Fruit fly (Drosophila melanogaster) whole organism, pupa: ENCODE data around the gene CG8516.

Source experiments
- CG10348 ChIP-seq: fragments of 200-800 bp; sonication (Bioruptor generic); IDR thresholded peaks from 2 replicates; pipeline ENCODE4 v1.3.6; 2022; ENCODE audit warnings: missing biosample characterization, missing genetic modification characterization
- CG12605 ChIP-seq: fragments of 200-800 bp; sonication (Bioruptor generic); IDR thresholded peaks from 2 replicates; pipeline ENCODE4 v1.3.6; 2022; ENCODE audit warnings: missing biosample characterization, missing genetic modification characterization
- CG13204 ChIP-seq: fragments of 200-800 bp; sonication (Bioruptor generic); optimal IDR thresholded peaks from 2 replicates; lab custom pipeline; 2018; ENCODE audit warnings: missing biosample characterization, mild to moderate bottlenecking, missing genetic modification characterization, moderate library complexity
- CG14655 ChIP-seq: fragments of 200-800 bp; sonication (Bioruptor generic); optimal IDR thresholded peaks from 3 replicates; lab custom pipeline; 2017; ENCODE audit warnings: mild to moderate bottlenecking, missing biosample characterization, missing genetic modification reagents, missing genetic modification characterization
- CG15710 ChIP-seq: fragments of 200-800 bp; sonication (Bioruptor generic); optimal IDR thresholded peaks from 2 replicates; lab custom pipeline; 2018; ENCODE audit warnings: missing biosample characterization, mild to moderate bottlenecking, missing genetic modification characterization, moderate library complexity
- CG17806 ChIP-seq: fragments of 200-800 bp; sonication (Bioruptor generic); optimal IDR thresholded peaks from 2 replicates; lab custom pipeline; 2018; ENCODE audit warnings: missing biosample characterization, mild to moderate bottlenecking, missing genetic modification characterization, moderate library complexity
- CG32121 ChIP-seq: fragments of 200-800 bp; sonication (Bioruptor generic); IDR thresholded peaks from 2 replicates; pipeline ENCODE4 v1.3.6; 2022; ENCODE audit warnings: missing biosample characterization, missing genetic modification characterization
- CG34367 ChIP-seq: fragments of 200-800 bp; sonication (Bioruptor generic); optimal IDR thresholded peaks from 2 replicates; lab custom pipeline; 2018; ENCODE audit warnings: missing biosample characterization, mild to moderate bottlenecking, missing genetic modification characterization
- CG4496 ChIP-seq: fragments of 200-800 bp; sonication (Bioruptor generic); IDR thresholded peaks from 3 replicates; pipeline ENCODE4 v1.3.6; 2022; ENCODE audit warnings: missing biosample characterization, missing genetic modification characterization
- CG8159 ChIP-seq: fragments of 200-800 bp; sonication (Bioruptor generic); optimal IDR thresholded peaks from 3 replicates; lab custom pipeline; 2018; ENCODE audit warnings: missing biosample characterization, mild to moderate bottlenecking, missing genetic modification characterization, moderate library complexity
- CG8301 ChIP-seq: fragments of 200-800 bp; sonication (Bioruptor generic); optimal IDR thresholded peaks from 2 replicates; lab custom pipeline; 2018; ENCODE audit warnings: missing biosample characterization, mild to moderate bottlenecking, missing genetic modification characterization
- CG9948 ChIP-seq: fragments of 200-800 bp; sonication (Bioruptor generic); optimal IDR thresholded peaks from 2 replicates; lab custom pipeline; 2018; ENCODE audit warnings: missing biosample characterization, mild to moderate bottlenecking, missing genetic modification characterization, moderate library complexity
- D1 ChIP-seq: fragments of 200-800 bp; sonication (Bioruptor generic); optimal IDR thresholded peaks from 2 replicates; lab custom pipeline; 2018; ENCODE audit warnings: missing biosample characterization, mild to moderate bottlenecking, missing genetic modification characterization, moderate library complexity
- EcR ChIP-seq: fragments of 200-800 bp; sonication (Bioruptor generic); optimal IDR thresholded peaks from 3 replicates; lab custom pipeline; 2019; ENCODE audit warnings: missing biosample characterization, missing genetic modification characterization, mild to moderate bottlenecking, moderate library complexity, missing genetic modification reagents
- Ets98B ChIP-seq: fragments of 200-800 bp; sonication (Bioruptor generic); IDR thresholded peaks from 2 replicates; pipeline ENCODE4 v1.3.6; 2022; ENCODE audit warnings: missing biosample characterization, missing genetic modification characterization
- Pif1A ChIP-seq: fragments of 200-800 bp; sonication (Bioruptor generic); optimal IDR thresholded peaks from 3 replicates; lab custom pipeline; 2016; ENCODE audit warnings: missing biosample characterization, missing genetic modification characterization
- Pif1B ChIP-seq: fragments of 200-800 bp; sonication (Bioruptor generic); optimal IDR thresholded peaks from 3 replicates; lab custom pipeline; 2016; ENCODE audit warnings: missing biosample characterization, missing genetic modification characterization
- Snoo ChIP-seq: fragments of 200-800 bp; sonication (Bioruptor generic); optimal IDR thresholded peaks from 3 replicates; lab custom pipeline; 2017; ENCODE audit warnings: missing biosample characterization, mild to moderate bottlenecking, missing genetic modification characterization, inconsistent platforms
- fd96Ca ChIP-seq: fragments of 200-800 bp; sonication (Bioruptor generic); IDR thresholded peaks from 3 replicates; pipeline ENCODE4 v1.3.6; 2022; ENCODE audit warnings: missing biosample characterization, missing genetic modification characterization
- gl ChIP-seq: fragments of 200-800 bp; sonication (Bioruptor generic); optimal IDR thresholded peaks from 2 replicates; lab custom pipeline; 2018; ENCODE audit warnings: missing biosample characterization, mild to moderate bottlenecking, missing genetic modification characterization
- rn ChIP-seq: fragments of 200-800 bp; sonication (Bioruptor generic); IDR thresholded peaks from 2 replicates; pipeline ENCODE4 v1.3.6; 2022; ENCODE audit warnings: missing biosample characterization, missing genetic modification characterization

CG8516 gene

DNA sequence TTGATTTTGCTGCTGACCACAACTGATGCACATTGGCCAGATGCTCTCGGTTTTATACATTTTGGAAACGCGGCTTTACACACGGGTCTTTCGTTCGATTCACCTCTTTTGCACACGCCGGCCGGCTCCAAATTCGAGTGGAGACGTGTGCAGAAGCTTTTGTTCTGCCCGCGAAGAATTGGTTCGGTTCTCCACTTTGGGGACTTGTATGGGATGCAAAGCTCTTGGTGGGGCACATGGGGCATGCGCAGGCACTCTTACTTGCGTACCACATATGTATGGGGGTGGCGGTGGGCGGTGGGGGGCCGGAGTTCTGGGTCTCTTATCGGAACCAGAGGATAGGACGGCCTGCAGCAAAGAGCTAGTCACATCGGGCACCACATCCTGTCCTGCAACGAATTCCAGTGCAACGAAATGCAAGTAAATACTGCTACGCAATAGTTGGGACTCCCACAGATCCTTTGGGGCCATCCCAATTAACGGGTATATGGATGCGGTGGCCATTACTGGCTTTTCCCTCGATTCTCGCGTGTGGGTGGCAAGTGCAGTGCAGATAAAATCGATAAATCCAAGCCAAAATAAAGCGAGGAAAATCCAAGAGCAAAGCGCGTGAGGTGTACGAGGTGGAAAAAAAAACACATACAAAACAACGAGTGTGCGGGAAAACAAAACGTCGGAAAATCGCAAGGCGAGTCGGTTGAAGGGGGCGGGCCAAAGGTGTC is 8.6 kb upstream of the CG8516 start, which contains the start of the genes MtnA and CG8500:
Gene MtnA, minus strand, starts transcription at position 30 of the 722 bp plus-strand sequence.
Gene CG8500, plus strand, starts transcription at position 313 of the 722 bp plus-strand sequence.
- TF ChIP-seq CG4496 (GFP tag; lab: Robert Waterston, UW), result peak; percentile 64; the same call in 2 of the 3 replicates
- peak; percentile 11; the same call in 1 of the 2 replicates for TF ChIP-seq Ets98B (GFP tag; lab: Robert Waterston, UW)
- no peak for TF ChIP-seq CG8301

DNA sequence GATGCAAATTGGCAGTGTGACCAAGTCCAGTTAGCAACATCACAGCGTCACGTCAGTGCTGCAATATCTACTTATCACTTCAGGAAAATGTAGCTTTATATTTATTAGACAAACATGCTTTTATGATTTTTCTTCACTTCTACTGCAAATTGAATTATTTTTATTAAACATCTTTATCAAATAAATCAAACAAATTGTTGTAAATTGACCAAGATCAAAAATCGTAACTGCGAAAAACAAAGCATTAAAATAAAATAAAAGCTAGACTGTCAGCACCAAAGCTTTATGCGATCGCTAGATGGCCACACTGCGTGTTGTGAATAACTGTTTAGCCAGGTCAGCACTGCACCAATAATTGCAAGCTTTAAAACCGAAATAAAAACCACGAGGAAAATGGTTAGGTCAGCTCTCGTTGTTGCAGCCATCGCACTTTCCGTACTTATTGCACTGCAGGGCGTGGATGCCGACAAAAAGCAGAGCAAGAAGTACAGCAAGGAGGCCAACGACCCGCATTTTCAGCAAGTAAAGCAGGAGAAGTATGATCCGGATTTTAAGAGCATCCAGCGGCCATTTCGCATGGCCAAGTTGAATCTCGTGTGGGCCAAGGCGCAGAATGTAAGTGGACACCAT is 1.8 kb upstream of the CG8516 start, which contains the start of the genes CG12945 and CG8507:
Gene CG12945, minus strand, starts transcription at position 45 of the 630 bp plus-strand sequence.
Gene CG8507, plus strand, starts transcription at position 307 of the 630 bp plus-strand sequence.
- TF ChIP-seq CG15710 (tag; lab: Kevin White, UChicago), result peak; percentile 52
- no peak for TF ChIP-seq Ets98B (GFP tag; lab: Robert Waterston, UW)
- TF ChIP-seq CG9948 (tag; lab: Kevin White, UChicago), result peak; percentile 29
- TF ChIP-seq Pif1B (GFP tag; lab: Kevin White, UChicago), result no peak
- TF ChIP-seq rn (GFP tag; lab: Robert Waterston, UW), result no peak
- no peak for TF ChIP-seq CG14655 (GFP tag; lab: Kevin White, UChicago)
- no peak for TF ChIP-seq CG32121 (GFP tag; lab: Robert Waterston, UW)
- TF ChIP-seq CG8159 (tag; lab: Kevin White, UChicago), result peak; percentile 61
- peak; percentile 11 for TF ChIP-seq CG17806 (tag; lab: Kevin White, UChicago)
- TF ChIP-seq fd96Ca (GFP tag; lab: Robert Waterston, UW), result no peak
- peak; percentile 25 for TF ChIP-seq Snoo (tag; lab: Kevin White, UChicago)
- no peak for TF ChIP-seq Pif1A (GFP tag; lab: Kevin White, UChicago)
- no peak for TF ChIP-seq CG13204 (GFP tag; lab: Kevin White, UChicago)
- TF ChIP-seq D1 (tag; lab: Kevin White, UChicago), result no peak
- no peak for TF ChIP-seq CG4496 (GFP tag; lab: Robert Waterston, UW)
- TF ChIP-seq EcR (GFP tag; lab: Kevin White, UChicago), result peak; percentile 91
- peak; percentile 28 for TF ChIP-seq CG8301
- TF ChIP-seq gl, result no peak
- TF ChIP-seq CG34367, result peak; percentile 6
- no peak for TF ChIP-seq CG12605 (GFP tag; lab: Robert Waterston, UW)
- no peak for TF ChIP-seq CG10348 (GFP tag; lab: Robert Waterston, UW)
- TF ChIP-seq, all 21 proteins: peak for 8

DNA sequence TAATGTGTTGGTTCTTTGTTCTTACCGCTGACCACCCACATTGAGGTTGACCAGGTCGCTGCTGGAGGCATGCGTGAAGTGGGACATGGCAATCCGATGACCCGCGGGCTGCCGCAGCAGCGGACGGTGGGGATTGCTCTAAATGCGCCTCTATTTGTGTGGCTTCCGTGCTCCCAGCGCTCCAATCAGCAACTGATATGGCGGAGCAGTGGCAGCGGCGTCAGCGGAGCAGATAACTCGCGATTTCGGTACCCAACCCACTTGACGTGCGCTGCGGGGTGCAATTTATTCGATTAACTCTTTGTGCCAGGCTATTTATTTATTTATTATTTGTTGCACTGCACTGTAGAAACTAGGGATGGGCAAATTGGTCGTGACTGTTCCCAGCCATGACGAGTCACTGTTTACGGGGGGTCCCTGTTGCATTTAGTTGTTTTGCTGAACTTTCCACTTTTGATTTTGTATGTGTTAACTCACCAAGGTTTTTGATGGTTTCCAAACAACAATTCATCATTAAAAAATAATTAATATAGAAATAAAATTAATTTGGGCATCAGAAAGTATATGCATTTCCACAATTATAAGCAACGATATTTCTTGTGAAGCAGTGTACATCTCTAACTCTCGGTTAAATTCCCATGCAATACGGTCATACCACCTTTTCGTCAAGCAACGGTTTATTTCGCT is 7.7 kb downstream of the CG8516 start, which contains the start of the genes CG9467 and CG8526:
Gene CG9467, minus strand, starts transcription at position 383 of the 687 bp plus-strand sequence.
Gene CG8526, plus strand, starts transcription at position 637 of the 687 bp plus-strand sequence.
- peak; percentile 63 for TF ChIP-seq CG32121 (GFP tag; lab: Robert Waterston, UW)
- no peak for TF ChIP-seq Pif1A (GFP tag; lab: Kevin White, UChicago)
- TF ChIP-seq EcR (GFP tag; lab: Kevin White, UChicago), result peak; percentile 16
- peak; percentile 9 for TF ChIP-seq CG34367
- peak; percentile 41 for TF ChIP-seq Snoo (tag; lab: Kevin White, UChicago)
- TF ChIP-seq CG15710 (tag; lab: Kevin White, UChicago), result peak; percentile 65
- TF ChIP-seq Ets98B (GFP tag; lab: Robert Waterston, UW), result no peak
- peak; percentile 47 for TF ChIP-seq CG17806 (tag; lab: Kevin White, UChicago)
- peak; percentile 31; the same call in 2 of the 3 replicates for TF ChIP-seq fd96Ca (GFP tag; lab: Robert Waterston, UW)
- TF ChIP-seq CG9948 (tag; lab: Kevin White, UChicago), result peak; percentile 32
- TF ChIP-seq, all 21 proteins: peak for 8

DNA sequence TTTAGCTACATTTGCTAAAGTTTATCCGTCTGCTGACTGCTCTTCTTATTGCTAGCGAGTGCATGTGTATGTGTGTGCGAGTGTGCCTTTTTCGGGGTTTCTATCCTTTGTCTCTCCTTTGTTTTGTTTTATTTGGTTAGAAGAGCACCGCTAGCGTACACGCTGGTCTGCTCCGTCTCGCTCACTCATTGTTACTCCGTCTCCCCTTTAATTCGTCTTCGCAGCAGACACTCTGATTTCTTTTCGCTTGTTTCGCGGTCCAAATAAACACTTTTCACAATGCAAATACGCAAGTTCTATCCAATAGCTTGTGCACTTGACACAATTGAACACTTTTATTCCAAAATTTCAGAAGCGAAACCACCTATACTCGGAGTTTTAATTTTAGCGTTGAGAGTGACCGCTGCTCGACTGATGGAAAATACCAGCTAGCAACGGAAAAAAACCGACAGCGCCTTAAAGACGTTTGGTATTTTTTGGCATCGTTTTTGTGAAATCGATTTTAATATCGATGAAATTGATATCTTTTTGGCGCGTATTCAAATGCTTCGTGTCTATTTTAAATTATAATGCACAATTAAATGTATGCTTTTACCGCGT is 16.0 kb downstream of the CG8516 start, which contains the start of gene FBXO11:
Gene FBXO11, minus strand, starts transcription at position 423 of the 600 bp plus-strand sequence.
- TF ChIP-seq Snoo (tag; lab: Kevin White, UChicago), result peak; percentile 62
- peak; percentile 75 for TF ChIP-seq CG34367
- TF ChIP-seq CG13204 (GFP tag; lab: Kevin White, UChicago), result no peak
- no peak for TF ChIP-seq Pif1B (GFP tag; lab: Kevin White, UChicago)
- TF ChIP-seq CG8159 (tag; lab: Kevin White, UChicago), result peak; percentile 43
- peak; percentile 57 for TF ChIP-seq Ets98B (GFP tag; lab: Robert Waterston, UW)
- peak; percentile 83 for TF ChIP-seq CG32121 (GFP tag; lab: Robert Waterston, UW)
- no peak for TF ChIP-seq CG9948 (tag; lab: Kevin White, UChicago)
- peak; percentile 83; the same call in 2 of the 3 replicates for TF ChIP-seq CG4496 (GFP tag; lab: Robert Waterston, UW)
- TF ChIP-seq CG8301, result no peak
- TF ChIP-seq CG10348 (GFP tag; lab: Robert Waterston, UW), result no peak
- no peak for TF ChIP-seq CG14655 (GFP tag; lab: Kevin White, UChicago)
- no peak for TF ChIP-seq CG15710 (tag; lab: Kevin White, UChicago)
- TF ChIP-seq rn (GFP tag; lab: Robert Waterston, UW), result peak; percentile 55; the same call in 1 of the 2 replicates
- no peak for TF ChIP-seq D1 (tag; lab: Kevin White, UChicago)
- TF ChIP-seq gl, result peak; percentile 88
- peak; percentile 47 for TF ChIP-seq CG17806 (tag; lab: Kevin White, UChicago)
- TF ChIP-seq CG12605 (GFP tag; lab: Robert Waterston, UW), result peak; percentile 65
- no peak for TF ChIP-seq Pif1A (GFP tag; lab: Kevin White, UChicago)
- peak; percentile 72; the same call in 2 of the 3 replicates for TF ChIP-seq fd96Ca (GFP tag; lab: Robert Waterston, UW)
- peak; percentile 76 for TF ChIP-seq EcR (GFP tag; lab: Kevin White, UChicago)
